Worm (Caenorhabditis elegans) whole organism, mixed stage, embryonic: ENCODE results near the gene nlp-78.

Experiments
- M03D4.4 ChIP-seq: sonication (generic microtip); optimal IDR thresholded peaks from 2 replicates; lab custom pipeline; 2017; ENCODE audit warnings: mild to moderate bottlenecking, missing genetic modification characterization, missing compliant biosample characterization
- bed-3 ChIP-seq: fragments of 200-800 bp; sonication (Bioruptor generic); optimal IDR thresholded peaks from 3 replicates; lab custom pipeline; 2018; ENCODE audit warnings: mild to moderate bottlenecking, missing genetic modification characterization, moderate library complexity, missing compliant biosample characterization
- blmp-1 ChIP-seq: fragments of 150-350 bp; optimal IDR thresholded peaks from 2 replicates; lab custom pipeline; 2014; ENCODE audit warnings: missing biosample characterization, missing genetic modification characterization
- ceh-39 ChIP-seq: fragments of 150-350 bp; optimal IDR thresholded peaks from 2 replicates; lab custom pipeline; 2014; ENCODE audit warnings: missing biosample characterization, missing genetic modification characterization
- ceh-43 ChIP-seq: fragments of 200-800 bp; sonication (Bioruptor generic); optimal IDR thresholded peaks from 2 replicates; lab custom pipeline; 2018; ENCODE audit warnings: mild to moderate bottlenecking, missing genetic modification characterization, moderate library complexity, missing compliant biosample characterization
- ces-1 ChIP-seq: fragments of 150-350 bp; optimal IDR thresholded peaks from 2 replicates; lab custom pipeline; 2014; ENCODE audit warnings: missing biosample characterization, missing genetic modification reagents, missing genetic modification characterization
- elt-1 ChIP-seq: sonication (generic microtip); optimal IDR thresholded peaks from 2 replicates; lab custom pipeline; 2017; ENCODE audit warnings: missing genetic modification characterization, mild to moderate bottlenecking, missing compliant biosample characterization, antibody characterized with exemption, moderate library complexity, borderline replicate concordance; ENCODE audit not compliant: insufficient read depth
- flh-1 ChIP-seq: fragments of 200-800 bp; sonication (Bioruptor generic); optimal IDR thresholded peaks from 2 replicates; lab custom pipeline; 2018; ENCODE audit warnings: mild to moderate bottlenecking, missing genetic modification characterization, moderate library complexity, missing compliant biosample characterization
- hlh-1 ChIP-seq: fragments of 150-350 bp; optimal IDR thresholded peaks from 2 replicates; lab custom pipeline; 2014; ENCODE audit warnings: missing biosample characterization, missing genetic modification reagents, missing genetic modification characterization
- lsy-2 ChIP-seq: fragments of 150-350 bp; optimal IDR thresholded peaks from 2 replicates; lab custom pipeline; 2014; ENCODE audit warnings: missing biosample characterization, missing genetic modification characterization
- mab-5 ChIP-seq: fragments of 150-350 bp; optimal IDR thresholded peaks from 2 replicates; lab custom pipeline; 2014; ENCODE audit warnings: missing biosample characterization, missing genetic modification characterization
- mep-1 ChIP-seq: fragments of 150-350 bp; optimal IDR thresholded peaks from 2 replicates; lab custom pipeline; 2017; ENCODE audit warnings: missing biosample characterization, missing genetic modification reagents, missing genetic modification characterization, inconsistent platforms
- mls-2 ChIP-seq: sonication (generic microtip); optimal IDR thresholded peaks from 2 replicates; lab custom pipeline; 2016; ENCODE audit warnings: mild to moderate bottlenecking, missing genetic modification characterization, moderate library complexity, missing compliant biosample characterization
- nhr-12 ChIP-seq: fragments of 150-350 bp; optimal IDR thresholded peaks from 2 replicates; lab custom pipeline; 2014; ENCODE audit warnings: missing biosample characterization, missing genetic modification characterization
- nhr-2 ChIP-seq: fragments of 150-350 bp; optimal IDR thresholded peaks from 2 replicates; lab custom pipeline; 2014; ENCODE audit warnings: missing biosample characterization, missing genetic modification characterization
- nhr-237 ChIP-seq: fragments of 150-350 bp; optimal IDR thresholded peaks from 2 replicates; lab custom pipeline; 2014; ENCODE audit warnings: missing biosample characterization, missing genetic modification characterization
- nhr-28 ChIP-seq: fragments of 150-350 bp; optimal IDR thresholded peaks from 2 replicates; lab custom pipeline; 2014; ENCODE audit warnings: missing biosample characterization, missing genetic modification characterization
- sem-2 ChIP-seq: fragments of 200-800 bp; sonication (Bioruptor generic); optimal IDR thresholded peaks from 2 replicates; lab custom pipeline; 2018; ENCODE audit warnings: mild to moderate bottlenecking, missing genetic modification characterization, missing compliant biosample characterization
- snpc-4 ChIP-seq: fragments of 150-350 bp; optimal IDR thresholded peaks from 2 replicates; lab custom pipeline; 2014; ENCODE audit warnings: missing biosample characterization, missing genetic modification characterization
- sptf-1 ChIP-seq: sonication (generic microtip); optimal IDR thresholded peaks from 2 replicates; lab custom pipeline; 2017; ENCODE audit warnings: mild to moderate bottlenecking, missing genetic modification characterization, moderate library complexity, missing compliant biosample characterization
- tbx-8 ChIP-seq: fragments of 200-800 bp; sonication (Bioruptor generic); optimal IDR thresholded peaks from 2 replicates; lab custom pipeline; 2018; ENCODE audit warnings: mild to moderate bottlenecking, missing genetic modification characterization, moderate library complexity, missing compliant biosample characterization
- unc-120 ChIP-seq: sonication (generic microtip); optimal IDR thresholded peaks from 2 replicates; lab custom pipeline; 2017; ENCODE audit warnings: missing genetic modification characterization, missing compliant biosample characterization; ENCODE audit not compliant: poor library complexity, severe bottlenecking
- unc-39 ChIP-seq: fragments of 150-350 bp; optimal IDR thresholded peaks from 2 replicates; lab custom pipeline; 2014; ENCODE audit warnings: missing biosample characterization, missing genetic modification characterization
- zip-8 ChIP-seq: fragments of 150-350 bp; optimal IDR thresholded peaks from 2 replicates; lab custom pipeline; 2014; ENCODE audit warnings: missing biosample characterization, missing genetic modification characterization

Gene nlp-78

DNA sequence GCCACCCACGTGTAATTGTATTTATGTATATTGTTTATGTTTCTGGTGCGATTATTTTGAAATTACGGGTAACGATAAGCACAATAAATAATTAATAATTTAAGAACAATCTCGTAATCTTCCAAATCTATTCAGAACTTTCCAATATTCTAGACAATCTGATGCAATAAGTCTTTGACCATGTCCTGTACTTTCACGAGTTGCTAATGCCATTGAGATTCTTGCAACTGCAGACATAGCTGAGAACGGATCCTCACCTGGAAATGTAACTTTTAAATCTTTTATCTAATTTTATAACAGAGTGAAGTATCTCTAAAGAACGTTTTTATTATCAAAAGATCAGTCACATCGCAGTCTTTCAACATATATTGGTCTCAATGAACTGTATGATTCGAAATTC is 27.4 kb downstream of the nlp-78 start:
- no peak for TF ChIP-seq nhr-237 (tag; lab: Kevin White, UChicago)
- TF ChIP-seq ceh-39 (tag; lab: Kevin White, UChicago), result no peak
- TF ChIP-seq mab-5 (tag; lab: Kevin White, UChicago), result no peak
- TF ChIP-seq, all 35 proteins: peak for 0

DNA sequence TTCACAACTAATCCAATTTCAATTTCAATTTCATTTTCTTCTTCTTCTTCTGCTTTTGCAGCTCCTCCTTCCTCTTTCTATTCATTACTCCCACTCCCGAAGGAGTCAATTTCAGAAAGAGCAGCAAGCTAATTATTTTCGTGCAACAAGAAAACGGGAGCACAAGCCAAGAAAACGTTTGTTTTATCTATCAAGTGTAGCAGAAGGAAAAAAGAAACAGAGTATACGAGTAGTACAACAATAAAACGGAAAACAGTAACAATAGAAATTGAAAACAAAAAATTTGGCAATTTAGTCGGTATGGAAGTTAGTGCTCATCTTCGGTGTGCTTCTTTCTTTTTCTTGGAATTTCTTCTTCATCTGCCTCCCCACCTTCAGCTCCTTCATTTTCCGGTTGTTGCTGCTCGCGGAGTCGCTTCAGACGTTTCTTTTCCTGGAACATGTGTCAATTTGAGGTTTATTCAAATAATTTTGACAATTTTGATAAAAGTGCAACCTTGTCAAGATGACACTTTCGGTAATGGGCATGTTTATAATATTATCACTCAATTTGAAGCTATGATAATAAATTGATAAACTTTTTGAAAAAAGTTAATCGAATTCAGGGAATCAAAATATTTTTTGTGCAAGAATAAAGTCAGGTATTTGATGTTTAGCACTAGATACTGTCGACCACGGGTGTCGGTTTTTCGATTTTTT is 29.9 kb downstream of the nlp-78 start, which contains the start of gene W07A12.8:
Gene W07A12.8, minus strand, starts transcription at position 51 of the 699 bp plus-strand sequence.
- TF ChIP-seq lsy-2 (no peak), ces-1 (peak; percentile 43)

- TF ChIP-seq ceh-43 (no peak), bed-3 (GFP tag; lab: Kevin White, UChicago) (no peak), ces-1 (no peak)
Measured at ce11 chrII:9167730-9168129, 31.8 kb downstream of the nlp-78 start, which contains the start of gene T23G7.3. TSS of gene T23G7.3 (minus strand) at chrII:9167830.

- TF ChIP-seq lsy-2 (peak; percentile 24), tbx-8 (no peak), mep-1 (tag; lab: Kevin White, UChicago) (peak; percentile 71)
Measured at ce11 chrII:9169450-9169960, 33.5 kb downstream of the nlp-78 start, which contains the start of gene dpl-1. TSS of gene dpl-1 (plus strand) at chrII:9169910.

DNA sequence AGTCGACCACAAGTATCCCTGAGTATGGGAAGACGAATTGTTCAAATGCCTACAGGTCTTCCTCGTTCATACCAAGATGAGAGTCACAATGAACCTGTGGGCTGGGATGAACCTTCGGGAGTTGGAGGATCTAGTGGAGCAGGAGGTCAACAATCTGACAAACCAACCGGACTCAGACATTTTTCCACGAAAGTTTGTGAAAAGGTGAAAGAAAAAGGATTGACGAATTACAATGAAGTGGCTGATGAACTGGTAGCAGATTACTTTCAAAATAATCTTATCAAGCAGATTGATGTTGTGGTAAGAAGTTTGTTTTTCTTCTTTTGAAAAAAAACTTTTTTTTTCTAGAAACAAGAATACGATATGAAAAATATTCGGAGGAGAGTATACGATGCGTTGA is 34.1 kb downstream of the nlp-78 start:
- TF ChIP-seq elt-1 (tag; lab: Kevin White, UChicago), result no peak

- TF ChIP-seq unc-120 (tag; lab: Kevin White, UChicago) (no peak), mls-2 (tag; lab: Kevin White, UChicago) (no peak), sem-2 (GFP tag; lab: Kevin White, UChicago) (no peak), nhr-28 (tag; lab: Kevin White, UChicago) (no peak), M03D4.4 (tag; lab: Kevin White, UChicago) (no peak), mab-5 (tag; lab: Kevin White, UChicago) (no peak), nhr-12 (tag; lab: Kevin White, UChicago) (no peak), snpc-4 (tag; lab: Kevin White, UChicago) (no peak), hlh-1 (tag; lab: Kevin White, UChicago) (no peak), sptf-1 (tag; lab: Kevin White, UChicago) (no peak), blmp-1 (tag; lab: Kevin White, UChicago) (no peak), tbx-8 (no peak), zip-8 (tag; lab: Kevin White, UChicago) (no peak)
Measured at ce11 chrII:9170851-9171250, 34.9 kb downstream of the nlp-78 start.

ce11 chrII:9171466-9172187 is 35.6 kb downstream of the nlp-78 start:
- no peak for TF ChIP-seq unc-39 (tag; lab: Kevin White, UChicago)
- no peak for TF ChIP-seq zip-8 (tag; lab: Kevin White, UChicago)

DNA sequence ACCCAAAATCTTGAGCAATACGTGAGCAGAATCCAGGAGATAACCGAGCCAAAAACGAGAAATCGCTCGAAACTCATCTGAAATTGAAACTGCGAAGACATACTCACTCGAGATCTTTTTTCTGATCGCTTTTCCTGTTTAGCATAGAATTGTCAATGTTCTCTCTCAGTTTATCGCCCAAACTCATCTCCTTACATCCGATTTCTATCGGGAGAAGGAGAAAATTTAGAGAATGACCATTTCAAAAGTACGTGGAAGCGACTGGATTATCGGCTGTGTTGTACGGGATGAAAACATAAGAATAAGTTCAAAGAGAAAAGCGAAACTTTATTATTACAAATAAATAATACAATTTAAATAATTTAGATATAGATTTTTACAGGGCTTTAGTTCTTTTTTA is 36.9 kb downstream of the nlp-78 start, which contains the start of gene T23G7.2:
Gene T23G7.2, minus strand, starts transcription at position 101 of the 400 bp plus-strand sequence.
- no peak for TF ChIP-seq tbx-8
- TF ChIP-seq bed-3 (GFP tag; lab: Kevin White, UChicago), result no peak
- no peak for TF ChIP-seq flh-1 (GFP tag; lab: Kevin White, UChicago)
- no peak for TF ChIP-seq mep-1 (tag; lab: Kevin White, UChicago)
- no peak for TF ChIP-seq unc-39 (tag; lab: Kevin White, UChicago)
- no peak for TF ChIP-seq M03D4.4 (tag; lab: Kevin White, UChicago)
- no peak for TF ChIP-seq nhr-2 (tag; lab: Kevin White, UChicago)
- TF ChIP-seq ceh-39 (tag; lab: Kevin White, UChicago), result no peak
